Worm (Caenorhabditis elegans) whole organism, young adult: ENCODE data around the gene vap-2.

Experiments used
- F10E7.11 ChIP-seq: sonication (generic microtip); optimal IDR thresholded peaks from 2 replicates; lab custom pipeline; 2017; ENCODE audit warnings: mild to moderate bottlenecking, missing genetic modification characterization, moderate library complexity, missing compliant biosample characterization
- F22D6.2 ChIP-seq: sonication (generic microtip); optimal IDR thresholded peaks from 2 replicates; lab custom pipeline; 2016; ENCODE audit warnings: mild to moderate bottlenecking, missing genetic modification characterization, missing compliant biosample characterization
- F23B12.7 ChIP-seq: sonication (generic microtip); optimal IDR thresholded peaks from 2 replicates; lab custom pipeline; 2017; ENCODE audit warnings: missing genetic modification characterization, mild to moderate bottlenecking, missing compliant biosample characterization, antibody characterized with exemption, moderate library complexity; ENCODE audit not compliant: insufficient read depth
- F39B2.1 ChIP-seq: fragments of 200-800 bp; sonication (Bioruptor generic); IDR thresholded peaks from 2 replicates; pipeline ENCODE4 v1.3.6; 2022; ENCODE audit warnings: missing genetic modification reagents, missing genetic modification characterization, missing compliant biosample characterization
- F52B5.7 ChIP-seq: sonication (generic microtip); optimal IDR thresholded peaks from 2 replicates; lab custom pipeline; 2016; ENCODE audit warnings: mild to moderate bottlenecking, missing genetic modification characterization, missing compliant biosample characterization
- F57C9.4 ChIP-seq: sonication (generic microtip); optimal IDR thresholded peaks from 2 replicates; lab custom pipeline; 2017; ENCODE audit warnings: mild to moderate bottlenecking, missing genetic modification characterization, missing compliant biosample characterization
- Y53G8AR.9 ChIP-seq: fragments of 200-800 bp; sonication (Bioruptor generic); conservative IDR thresholded peaks from 2 replicates; pipeline ENCODE4 v1.3.6; 2022; ENCODE audit warnings: missing genetic modification reagents, missing genetic modification characterization, missing compliant biosample characterization
- Y56A3A.18 ChIP-seq: fragments of 200-800 bp; sonication (Bioruptor generic); IDR thresholded peaks from 2 replicates; pipeline ENCODE4 v1.3.6; 2022; ENCODE audit warnings: missing genetic modification reagents, missing genetic modification characterization, missing compliant biosample characterization
- Y95B8A.8 ChIP-seq: fragments of 200-800 bp; sonication (Bioruptor generic); IDR thresholded peaks from 2 replicates; pipeline ENCODE4 v1.3.6; 2022; ENCODE audit warnings: missing genetic modification reagents, missing genetic modification characterization, missing compliant biosample characterization
- atf-7 ChIP-seq: sonication (generic microtip); optimal IDR thresholded peaks from 2 replicates; lab custom pipeline; 2017; ENCODE audit warnings: mild to moderate bottlenecking, missing genetic modification characterization, missing compliant biosample characterization
- bed-1 ChIP-seq: fragments of 200-800 bp; sonication (Bioruptor generic); IDR thresholded peaks from 2 replicates; pipeline ENCODE4 v1.3.6; 2022; ENCODE audit warnings: missing genetic modification reagents, missing genetic modification characterization, missing compliant biosample characterization
- cebp-1 ChIP-seq, 2 experiments: fragments of 200-800 bp in 1 of 2; sonication (Bioruptor generic) in 1 of 2; sonication (generic microtip) in 1 of 2; IDR thresholded peaks in 1 of 2; optimal IDR thresholded peaks in 1 of 2; 2 replicates each; pipeline versions ENCODE4 v1.3.6 to Lab custom; 2017 to 2022; ENCODE audit warnings: missing compliant biosample characterization in 2 of 2, missing genetic modification characterization in 2 of 2, mild to moderate bottlenecking in 1 of 2, missing genetic modification reagents in 1 of 2, moderate library complexity in 1 of 2
- ceh-27 ChIP-seq: fragments of 200-800 bp; sonication (Bioruptor generic); optimal IDR thresholded peaks from 2 replicates; lab custom pipeline; 2018; ENCODE audit warnings: mild to moderate bottlenecking, missing genetic modification characterization, moderate library complexity, missing compliant biosample characterization
- ceh-58 ChIP-seq: fragments of 200-800 bp; sonication (Bioruptor generic); IDR thresholded peaks from 2 replicates; pipeline ENCODE4 v1.3.6; 2022; ENCODE audit warnings: missing genetic modification characterization, missing compliant biosample characterization
- ceh-91 ChIP-seq: fragments of 200-800 bp; sonication (Bioruptor generic); IDR thresholded peaks from 2 replicates; pipeline ENCODE4 v1.3.6; 2022; ENCODE audit warnings: missing genetic modification reagents, missing genetic modification characterization, missing compliant biosample characterization
- die-1 ChIP-seq: sonication (generic microtip); optimal IDR thresholded peaks from 2 replicates; lab custom pipeline; 2016; ENCODE audit warnings: missing genotype, mild to moderate bottlenecking, missing genetic modification characterization, missing compliant biosample characterization
- dox-1 ChIP-seq: fragments of 200-800 bp; sonication (Bioruptor generic); IDR thresholded peaks from 2 replicates; pipeline ENCODE4 v1.3.6; 2022; ENCODE audit warnings: missing genetic modification reagents, missing genetic modification characterization, missing compliant biosample characterization
- dpff-1 ChIP-seq: sonication (generic microtip); optimal IDR thresholded peaks from 2 replicates; lab custom pipeline; 2017; ENCODE audit warnings: mild to moderate bottlenecking, missing genetic modification characterization, missing compliant biosample characterization
- dpl-1 ChIP-seq: fragments of 150-350 bp; optimal IDR thresholded peaks from 2 replicates; lab custom pipeline; 2014; ENCODE audit warnings: missing biosample characterization, missing genetic modification reagents, missing genetic modification characterization
- egl-44 ChIP-seq: fragments of 200-800 bp; sonication (Bioruptor generic); IDR thresholded peaks from 2 replicates; pipeline ENCODE4 v1.3.6; 2022; ENCODE audit warnings: missing genetic modification reagents, missing genetic modification characterization, missing compliant biosample characterization
- ets-4 ChIP-seq: fragments of 200-800 bp; sonication (Bioruptor generic); optimal IDR thresholded peaks from 2 replicates; lab custom pipeline; 2018; ENCODE audit warnings: mild to moderate bottlenecking, missing genetic modification characterization, missing compliant biosample characterization
- let-526 ChIP-seq: fragments of 200-800 bp; sonication (Bioruptor generic); IDR thresholded peaks from 2 replicates; pipeline ENCODE4 v1.3.6; 2022; ENCODE audit warnings: missing genetic modification reagents, missing genetic modification characterization, missing compliant biosample characterization
- lin-35 ChIP-seq, 3 experiments: fragments of 150-350 bp in 2 of 3; sonication (generic microtip) in 1 of 3; optimal IDR thresholded peaks; 2 replicates each; lab custom pipeline; 2014 to 2018; ENCODE audit warnings: missing biosample characterization in 3 of 3, missing genetic modification characterization in 3 of 3, missing genetic modification reagents in 3 of 3
- madf-10 ChIP-seq: sonication (generic microtip); optimal IDR thresholded peaks from 2 replicates; lab custom pipeline; 2016; ENCODE audit warnings: mild to moderate bottlenecking, missing genetic modification characterization, missing compliant biosample characterization
- madf-6 ChIP-seq: fragments of 200-800 bp; sonication (Bioruptor generic); IDR thresholded peaks from 2 replicates; pipeline ENCODE4 v1.3.6; 2022; ENCODE audit warnings: missing genetic modification reagents, missing genetic modification characterization, missing compliant biosample characterization
- mcd-1 ChIP-seq: fragments of 200-800 bp; sonication (Bioruptor generic); IDR thresholded peaks from 2 replicates; pipeline ENCODE4 v1.3.6; 2022; ENCODE audit warnings: missing genetic modification reagents, missing genetic modification characterization, missing compliant biosample characterization
- nfya-2 ChIP-seq: fragments of 200-800 bp; sonication (Bioruptor generic); IDR thresholded peaks from 2 replicates; pipeline ENCODE4 v1.3.6; 2022; ENCODE audit warnings: missing genetic modification reagents, missing genetic modification characterization, missing compliant biosample characterization
- nfyb-1 ChIP-seq: fragments of 200-800 bp; sonication (Bioruptor generic); IDR thresholded peaks from 2 replicates; pipeline ENCODE4 v1.3.6; 2022; ENCODE audit warnings: missing genetic modification reagents, missing genetic modification characterization, missing compliant biosample characterization
- nhr-120 ChIP-seq: fragments of 200-800 bp; sonication (Bioruptor generic); IDR thresholded peaks from 2 replicates; pipeline ENCODE4 v1.3.6; 2022; ENCODE audit warnings: missing genetic modification characterization, missing compliant biosample characterization
- nhr-179 ChIP-seq: sonication (generic microtip); optimal IDR thresholded peaks from 2 replicates; lab custom pipeline; 2016; ENCODE audit warnings: mild to moderate bottlenecking, missing genetic modification characterization, missing compliant biosample characterization
- nhr-80 ChIP-seq: sonication (generic microtip); optimal IDR thresholded peaks from 2 replicates; lab custom pipeline; 2016; ENCODE audit warnings: missing genetic modification characterization, missing compliant biosample characterization
- pbrm-1 ChIP-seq: fragments of 200-800 bp; sonication (Bioruptor generic); IDR thresholded peaks from 2 replicates; pipeline ENCODE4 v1.3.6; 2022; ENCODE audit warnings: missing genetic modification reagents, missing genetic modification characterization, missing compliant biosample characterization
- rcor-1 ChIP-seq: fragments of 200-800 bp; sonication (Bioruptor generic); IDR thresholded peaks from 2 replicates; pipeline ENCODE4 v1.3.6; 2022; ENCODE audit warnings: missing genetic modification reagents, missing genetic modification characterization, missing compliant biosample characterization
- rec-8 ChIP-seq, 2 experiments: sonication (generic microtip); optimal IDR thresholded peaks; 2 replicates each; lab custom pipeline; 2016; ENCODE audit warnings: mild to moderate bottlenecking in 2 of 2, missing genetic modification characterization in 2 of 2, missing genetic modification reagents in 2 of 2, missing genotype in 2 of 2, missing biosample characterization in 1 of 2, missing compliant biosample characterization in 1 of 2, moderate library complexity in 1 of 2
- snpc-1.1 ChIP-seq: sonication (generic microtip); optimal IDR thresholded peaks from 2 replicates; lab custom pipeline; 2017; ENCODE audit warnings: missing genetic modification characterization, mild to moderate bottlenecking, missing compliant biosample characterization, antibody characterized with exemption, moderate library complexity, missing genotype, missing genetic modification reagents; ENCODE audit not compliant: insufficient read depth
- snpc-1.3 ChIP-seq: sonication (generic microtip); optimal IDR thresholded peaks from 2 replicates; lab custom pipeline; 2017; ENCODE audit warnings: missing genetic modification characterization, mild to moderate bottlenecking, missing compliant biosample characterization, antibody characterized with exemption, moderate library complexity, missing genotype, missing genetic modification reagents; ENCODE audit not compliant: insufficient read depth
- snpc-4 ChIP-seq, 5 experiments: fragments of 150-350 bp in 1 of 5; sonication (generic microtip) in 4 of 5; optimal IDR thresholded peaks; 2 replicates each; lab custom pipeline; 2014 to 2018; ENCODE audit warnings: missing genetic modification characterization in 5 of 5, missing biosample characterization in 3 of 5, antibody characterized with exemption in 2 of 5, mild to moderate bottlenecking in 2 of 5, missing compliant biosample characterization in 2 of 5, missing genotype in 2 of 5, moderate library complexity in 2 of 5, missing genetic modification reagents in 1 of 5
- sptf-2 ChIP-seq: fragments of 200-800 bp; sonication (Bioruptor generic); optimal IDR thresholded peaks from 2 replicates; lab custom pipeline; 2018; ENCODE audit warnings: mild to moderate bottlenecking, missing genetic modification characterization, missing compliant biosample characterization
- tlf-1 ChIP-seq: fragments of 200-800 bp; sonication (Bioruptor generic); optimal IDR thresholded peaks from 2 replicates; lab custom pipeline; 2018; ENCODE audit warnings: mild to moderate bottlenecking, missing genetic modification characterization, missing compliant biosample characterization
- zim-3 ChIP-seq: sonication (generic microtip); optimal IDR thresholded peaks from 2 replicates; lab custom pipeline; 2017; ENCODE audit warnings: mild to moderate bottlenecking, missing genetic modification characterization, moderate library complexity, missing compliant biosample characterization
- ztf-18 ChIP-seq: sonication (generic microtip); optimal IDR thresholded peaks from 2 replicates; lab custom pipeline; 2016; ENCODE audit warnings: missing genotype, mild to moderate bottlenecking, missing genetic modification characterization, missing compliant biosample characterization
- ztf-22 ChIP-seq: fragments of 200-800 bp; sonication (Bioruptor generic); optimal IDR thresholded peaks from 2 replicates; lab custom pipeline; 2018; ENCODE audit warnings: mild to moderate bottlenecking, missing genetic modification characterization, moderate library complexity, missing compliant biosample characterization
- ztf-25 ChIP-seq: fragments of 200-800 bp; sonication (Bioruptor generic); IDR thresholded peaks from 2 replicates; pipeline ENCODE4 v1.3.6; 2022; ENCODE audit warnings: missing genetic modification reagents, missing genetic modification characterization, missing compliant biosample characterization
- ztf-28 ChIP-seq: fragments of 200-800 bp; sonication (Bioruptor generic); IDR thresholded peaks from 2 replicates; pipeline ENCODE4 v1.3.6; 2022; ENCODE audit warnings: missing genetic modification reagents, missing genetic modification characterization, missing compliant biosample characterization
- ztf-3 ChIP-seq: fragments of 200-800 bp; sonication (Bioruptor generic); optimal IDR thresholded peaks from 2 replicates; lab custom pipeline; 2018; ENCODE audit warnings: mild to moderate bottlenecking, missing genetic modification characterization, missing compliant biosample characterization
- ztf-6 ChIP-seq: fragments of 200-800 bp; sonication (Bioruptor generic); IDR thresholded peaks from 2 replicates; pipeline ENCODE4 v1.3.6; 2022; ENCODE audit warnings: missing genetic modification reagents, missing genetic modification characterization, missing compliant biosample characterization

The vap-2 gene

ce11 chrX:10766123-10766622 is 26.2 kb downstream of the vap-2 start:
- TF ChIP-seq nhr-80: peak; percentile 92
- TF ChIP-seq atf-7 (tag; lab: Kevin White, UChicago): peak; percentile 91
- TF ChIP-seq ztf-6: no peak
- peak; percentile 66; the same call in 1 of the 2 replicates for TF ChIP-seq rcor-1
- no peak for TF ChIP-seq F10E7.11 (tag; lab: Kevin White, UChicago)
- TF ChIP-seq F39B2.1 (GFP tag; lab: Robert Waterston, UW): no peak
- TF ChIP-seq bed-1 (GFP tag; lab: Robert Waterston, UW): no peak
- TF ChIP-seq sptf-2: no peak
- TF ChIP-seq F22D6.2 (tag; lab: Kevin White, UChicago): peak; percentile 3
- TF ChIP-seq madf-6 (GFP tag; lab: Robert Waterston, UW): no peak
- TF ChIP-seq ztf-28: no peak
- TF ChIP-seq Y56A3A.18 (GFP tag; lab: Robert Waterston, UW): 0 out of 2 replicates have a peak, but pooled peaks have one; percentile 37
- TF ChIP-seq mcd-1 (GFP tag; lab: Robert Waterston, UW): peak; percentile 68
- no peak for TF ChIP-seq nfya-2 (GFP tag; lab: Robert Waterston, UW)
- peak in 1 of 2 experiments; percentile 6 for TF ChIP-seq rec-8 (tag; optimal IDR thresholded peaks at IDR 0.05; lab: Kevin White, UChicago)
- TF ChIP-seq ets-4 (GFP tag; lab: Kevin White, UChicago): peak; percentile 44
- TF ChIP-seq ztf-18 (tag; lab: Kevin White, UChicago): peak; percentile 40
- no peak for TF ChIP-seq ztf-25 (GFP tag; lab: Robert Waterston, UW)
- no peak for TF ChIP-seq F52B5.7
- no peak for TF ChIP-seq snpc-4 (GFP tag; optimal IDR thresholded peaks at IDR 0.05; lab: Kevin White, UChicago)
- peak in 3 of 4 experiments; percentile 50 to 78 (median 64) for TF ChIP-seq snpc-4 (tag; optimal IDR thresholded peaks at IDR 0.05; lab: Kevin White, UChicago)
- no peak for TF ChIP-seq nhr-120 (GFP tag; lab: Robert Waterston, UW)
- TF ChIP-seq dpff-1 (tag; lab: Kevin White, UChicago): no peak
- TF ChIP-seq ceh-58 (GFP tag; lab: Robert Waterston, UW): no peak
- no peak for TF ChIP-seq F23B12.7 (tag; lab: Kevin White, UChicago)
- TF ChIP-seq snpc-1.3 (tag; lab: Kevin White, UChicago): peak; percentile 21
- peak; percentile 43 for TF ChIP-seq ceh-27 (GFP tag; lab: Kevin White, UChicago)
- no peak for TF ChIP-seq ceh-91 (GFP tag; lab: Robert Waterston, UW)
- peak; percentile 82 for TF ChIP-seq madf-10 (tag; lab: Kevin White, UChicago)
- no peak for TF ChIP-seq Y53G8AR.9 (GFP tag; lab: Robert Waterston, UW)
- TF ChIP-seq snpc-1.1: no peak
- TF ChIP-seq egl-44 (GFP tag; lab: Robert Waterston, UW): peak; percentile 91
- TF ChIP-seq pbrm-1 (GFP tag; lab: Robert Waterston, UW): peak; percentile 69
- TF ChIP-seq let-526: 0 out of 2 replicates have a peak, but pooled peaks have one; percentile 36
- no peak for TF ChIP-seq dpl-1
- peak; percentile 87 for TF ChIP-seq ztf-22 (GFP tag; lab: Kevin White, UChicago)
- TF ChIP-seq ztf-3 (GFP tag; lab: Kevin White, UChicago): peak; percentile 6
- TF ChIP-seq Y95B8A.8: peak; percentile 62; the same call in 1 of the 2 replicates
- TF ChIP-seq die-1 (tag; lab: Kevin White, UChicago): peak; percentile 64
- TF ChIP-seq nhr-179 (tag; lab: Kevin White, UChicago): no peak
- no peak for TF ChIP-seq cebp-1 (GFP tag; IDR thresholded peaks at IDR 0.05; lab: Robert Waterston, UW)
- TF ChIP-seq cebp-1 (tag; optimal IDR thresholded peaks at IDR 0.05; lab: Kevin White, UChicago): peak; percentile 89
- peak in 1 of 3 experiments; percentile 78 for TF ChIP-seq lin-35 (GFP tag; optimal IDR thresholded peaks at IDR 0.05; lab: Kevin White, UChicago)
- TF ChIP-seq dox-1 (GFP tag; lab: Robert Waterston, UW): peak; percentile 89; the same call in 1 of the 2 replicates
- no peak for TF ChIP-seq zim-3
- TF ChIP-seq tlf-1 (GFP tag; lab: Kevin White, UChicago): peak; percentile 64
- peak; percentile 85; the same call in 1 of the 2 replicates for TF ChIP-seq nfyb-1 (GFP tag; lab: Robert Waterston, UW)
- TF ChIP-seq F57C9.4 (tag; lab: Kevin White, UChicago): no peak
